Fruit fly (Drosophila melanogaster) whole organism, embryonic: Measurements from ENCODE around the gene CG31883.

ENCODE experiments used
- B-H1 ChIP-seq: fragments of 200-800 bp; sonication (Bioruptor generic); IDR thresholded peaks from 3 replicates; pipeline ENCODE4 v1.3.6; 2022; ENCODE audit warnings: missing biosample characterization, missing genetic modification characterization
- Bgb ChIP-seq: fragments of 200-800 bp; sonication (Bioruptor generic); IDR thresholded peaks from 2 replicates; pipeline ENCODE4 v1.3.6; 2022; ENCODE audit warnings: missing biosample characterization, missing genetic modification characterization; ENCODE audit not compliant: partially characterized antibody
- BtbVII ChIP-seq: fragments of 200-800 bp; sonication (Bioruptor generic); optimal IDR thresholded peaks from 3 replicates; lab custom pipeline; 2017; ENCODE audit warnings: missing biosample characterization, mild to moderate bottlenecking, missing genetic modification characterization
- CG10147 ChIP-seq: fragments of 200-800 bp; sonication (Bioruptor generic); optimal IDR thresholded peaks from 2 replicates; lab custom pipeline; 2019; ENCODE audit warnings: missing biosample characterization, mild to moderate bottlenecking, missing genetic modification characterization, moderate library complexity
- CG10209 ChIP-seq: fragments of 200-800 bp; sonication (Bioruptor generic); optimal IDR thresholded peaks from 3 replicates; lab custom pipeline; 2017; ENCODE audit warnings: missing biosample characterization, mild to moderate bottlenecking, missing genetic modification characterization, missing genetic modification reagents
- CG10267 ChIP-seq: fragments of 200-800 bp; sonication (Bioruptor generic); optimal IDR thresholded peaks from 2 replicates; lab custom pipeline; 2018; ENCODE audit warnings: missing biosample characterization, mild to moderate bottlenecking, missing genetic modification characterization, moderate library complexity
- CG11723 ChIP-seq: fragments of 200-800 bp; sonication (Bioruptor generic); optimal IDR thresholded peaks from 2 replicates; lab custom pipeline; 2017; ENCODE audit warnings: missing biosample characterization, mild to moderate bottlenecking, missing genetic modification characterization
- CG12744 ChIP-seq: fragments of 200-800 bp; sonication (Bioruptor generic); optimal IDR thresholded peaks from 2 replicates; lab custom pipeline; 2016; ENCODE audit warnings: missing biosample characterization, missing genetic modification characterization
- CG14860 ChIP-seq: fragments of 200-800 bp; sonication (Bioruptor generic); IDR thresholded peaks from 3 replicates; pipeline ENCODE4 v1.3.6; 2022; ENCODE audit warnings: missing biosample characterization, missing genetic modification characterization; ENCODE audit not compliant: partially characterized antibody
- CG1529 ChIP-seq: fragments of 200-800 bp; sonication (Bioruptor generic); optimal IDR thresholded peaks from 3 replicates; lab custom pipeline; 2018; ENCODE audit warnings: missing biosample characterization, missing genetic modification characterization
- CG1792 ChIP-seq: fragments of 200-800 bp; sonication (Bioruptor generic); optimal IDR thresholded peaks from 2 replicates; lab custom pipeline; 2016; ENCODE audit warnings: missing biosample characterization, missing genetic modification characterization
- CG1832 ChIP-seq: fragments of 200-800 bp; sonication (Bioruptor generic); optimal IDR thresholded peaks from 2 replicates; lab custom pipeline; 2017; ENCODE audit warnings: missing biosample characterization, mild to moderate bottlenecking, missing genetic modification characterization, inconsistent platforms
- CG18619 ChIP-seq: fragments of 200-800 bp; sonication (Bioruptor generic); optimal IDR thresholded peaks from 3 replicates; lab custom pipeline; 2017; ENCODE audit warnings: missing biosample characterization, mild to moderate bottlenecking, missing genetic modification characterization
- CG31224 ChIP-seq: fragments of 200-800 bp; sonication (Bioruptor generic); IDR thresholded peaks from 2 replicates; pipeline ENCODE4 v1.3.6; 2022; ENCODE audit warnings: missing biosample characterization, missing genetic modification characterization
- CG4854 ChIP-seq: fragments of 200-800 bp; sonication (Bioruptor generic); optimal IDR thresholded peaks from 2 replicates; lab custom pipeline; 2016; ENCODE audit warnings: missing biosample characterization, missing genetic modification characterization, inconsistent platforms
- CG7271 ChIP-seq: fragments of 200-800 bp; sonication (Bioruptor generic); optimal IDR thresholded peaks from 2 replicates; lab custom pipeline; 2018; ENCODE audit warnings: missing biosample characterization, mild to moderate bottlenecking, missing genetic modification characterization, moderate library complexity
- CG7372 ChIP-seq: fragments of 200-800 bp; sonication (Bioruptor generic); IDR thresholded peaks from 2 replicates; pipeline ENCODE4 v1.3.6; 2022; ENCODE audit warnings: missing biosample characterization, missing genetic modification characterization
- CG7556 ChIP-seq: fragments of 200-800 bp; sonication (Bioruptor generic); optimal IDR thresholded peaks from 2 replicates; lab custom pipeline; 2017; ENCODE audit warnings: missing biosample characterization, mild to moderate bottlenecking, missing genetic modification characterization
- CG8359 ChIP-seq: fragments of 200-800 bp; sonication (Bioruptor generic); optimal IDR thresholded peaks from 2 replicates; lab custom pipeline; 2017; ENCODE audit warnings: missing biosample characterization, mild to moderate bottlenecking, missing genetic modification characterization, borderline replicate concordance
- Chrac-16 ChIP-seq: fragments of 200-800 bp; sonication (Bioruptor generic); optimal IDR thresholded peaks from 3 replicates; lab custom pipeline; 2016; ENCODE audit warnings: missing biosample characterization, missing genetic modification characterization
- Dek ChIP-seq: fragments of 200-800 bp; sonication (Bioruptor generic); optimal IDR thresholded peaks from 3 replicates; lab custom pipeline; 2019; ENCODE audit warnings: missing biosample characterization, mild to moderate bottlenecking, missing genetic modification characterization, moderate library complexity
- Dll ChIP-seq: fragments of 200-800 bp; sonication (Bioruptor generic); IDR thresholded peaks from 4 replicates; pipeline ENCODE4 v1.3.6; 2022; ENCODE audit warnings: missing biosample characterization, missing genetic modification characterization; ENCODE audit not compliant: partially characterized antibody
- Dref ChIP-seq: fragments of 200-800 bp; sonication (Bioruptor generic); IDR thresholded peaks from 2 replicates; pipeline ENCODE4 v1.3.6; 2022; ENCODE audit warnings: missing biosample characterization, missing genetic modification characterization
- Fer3 ChIP-seq: fragments of 200-800 bp; sonication (Bioruptor generic); optimal IDR thresholded peaks from 2 replicates; lab custom pipeline; 2018; ENCODE audit warnings: missing biosample characterization, mild to moderate bottlenecking, missing genetic modification characterization, moderate library complexity
- Gsc ChIP-seq: fragments of 200-800 bp; sonication (Bioruptor generic); IDR thresholded peaks from 2 replicates; pipeline ENCODE4 v1.3.6; 2022; ENCODE audit warnings: missing biosample characterization, missing genetic modification characterization
- Hr51 ChIP-seq, 2 experiments: fragments of 200-800 bp; sonication (Bioruptor generic); optimal IDR thresholded peaks; 2 replicates in 1 of 2; 3 replicates in 1 of 2; lab custom pipeline; 2016 to 2018; ENCODE audit warnings: missing biosample characterization in 2 of 2, missing genetic modification characterization in 2 of 2, mild to moderate bottlenecking in 1 of 2, moderate library complexity in 1 of 2
- Lim3 ChIP-seq: fragments of 200-800 bp; sonication (Bioruptor generic); IDR thresholded peaks from 2 replicates; pipeline ENCODE4 v1.3.6; 2022; ENCODE audit warnings: missing biosample characterization, missing genetic modification characterization
- Sox100B ChIP-seq: fragments of 200-800 bp; sonication (Bioruptor generic); optimal IDR thresholded peaks from 3 replicates; lab custom pipeline; 2018; ENCODE audit warnings: missing biosample characterization, mild to moderate bottlenecking, missing genetic modification characterization
- Sry-β ChIP-seq: fragments of 200-800 bp; sonication (Bioruptor generic); optimal IDR thresholded peaks from 2 replicates; lab custom pipeline; 2018; ENCODE audit warnings: missing biosample characterization, mild to moderate bottlenecking, missing genetic modification characterization, moderate library complexity
- Tbp ChIP-seq: fragments of >200 bp; optimal IDR thresholded peaks from 2 replicates; lab custom pipeline; 2018; ENCODE audit warnings: missing biosample characterization, missing genetic modification characterization
- Vsx1 ChIP-seq: fragments of 200-800 bp; sonication (Bioruptor generic); optimal IDR thresholded peaks from 2 replicates; lab custom pipeline; 2017; ENCODE audit warnings: missing biosample characterization, mild to moderate bottlenecking, missing genetic modification characterization, missing genetic modification reagents
- Xbp1 ChIP-seq: fragments of 200-800 bp; sonication (Bioruptor generic); optimal IDR thresholded peaks from 3 replicates; lab custom pipeline; 2016; ENCODE audit warnings: missing biosample characterization, mild to moderate bottlenecking, missing genetic modification characterization
- emc ChIP-seq: fragments of 200-800 bp; sonication (Bioruptor generic); optimal IDR thresholded peaks from 2 replicates; lab custom pipeline; 2016; ENCODE audit warnings: missing biosample characterization, missing genetic modification characterization
- en ChIP-seq: fragments of 200-800 bp; sonication (Bioruptor generic); optimal IDR thresholded peaks from 2 replicates; lab custom pipeline; 2016; ENCODE audit warnings: missing biosample characterization, missing genetic modification characterization
- exex ChIP-seq: fragments of 200-800 bp; sonication (Bioruptor generic); optimal IDR thresholded peaks from 4 replicates; lab custom pipeline; 2018; ENCODE audit warnings: missing biosample characterization, mild to moderate bottlenecking, missing genetic modification characterization, moderate library complexity
- fu2 ChIP-seq: fragments of 200-800 bp; sonication (Bioruptor generic); optimal IDR thresholded peaks from 2 replicates; lab custom pipeline; 2016; ENCODE audit warnings: missing biosample characterization, missing genetic modification characterization
- hb ChIP-seq: fragments of 200-800 bp; sonication (Bioruptor generic); IDR thresholded peaks from 3 replicates; pipeline ENCODE4 v1.3.6; 2022; ENCODE audit warnings: missing biosample characterization, missing genetic modification characterization; ENCODE audit not compliant: partially characterized antibody
- lmd ChIP-seq: fragments of 200-800 bp; sonication (Bioruptor generic); IDR thresholded peaks from 2 replicates; pipeline ENCODE4 v1.3.6; 2022; ENCODE audit warnings: missing biosample characterization, missing genetic modification characterization
- org-1 ChIP-seq: fragments of 200-800 bp; sonication (Bioruptor generic); optimal IDR thresholded peaks from 2 replicates; lab custom pipeline; 2017; ENCODE audit warnings: missing biosample characterization, missing genetic modification characterization
- pnt ChIP-seq: fragments of 200-800 bp; sonication (Bioruptor generic); optimal IDR thresholded peaks from 3 replicates; lab custom pipeline; 2016; ENCODE audit warnings: missing biosample characterization, missing genetic modification characterization
- pum ChIP-seq: fragments of 200-800 bp; sonication (Bioruptor generic); optimal IDR thresholded peaks from 2 replicates; lab custom pipeline; 2016; ENCODE audit warnings: missing biosample characterization, missing genetic modification characterization
- ranshi ChIP-seq: fragments of 200-800 bp; sonication (Bioruptor generic); IDR thresholded peaks from 2 replicates; pipeline ENCODE4 v1.3.6; 2022; ENCODE audit warnings: missing biosample characterization, missing genetic modification characterization
- seq ChIP-seq: fragments of 200-800 bp; sonication (Bioruptor generic); IDR thresholded peaks from 2 replicates; pipeline ENCODE4 v1.3.6; 2022; ENCODE audit warnings: missing biosample characterization, missing genetic modification characterization
- sna ChIP-seq: fragments of 200-800 bp; sonication (Bioruptor generic); IDR thresholded peaks from 2 replicates; pipeline ENCODE4 v1.3.6; 2022; ENCODE audit warnings: missing biosample characterization, missing genetic modification characterization; ENCODE audit not compliant: partially characterized antibody
- tna ChIP-seq: fragments of 200-800 bp; sonication (Bioruptor generic); IDR thresholded peaks from 2 replicates; pipeline ENCODE4 v1.3.6; 2022; ENCODE audit warnings: missing biosample characterization, missing genetic modification characterization; ENCODE audit not compliant: partially characterized antibody
- trem ChIP-seq: fragments of 200-800 bp; optimal IDR thresholded peaks from 3 replicates; lab custom pipeline; 2019; ENCODE audit warnings: missing biosample characterization, mild to moderate bottlenecking, missing genetic modification characterization, moderate library complexity
- twi ChIP-seq: fragments of 200-800 bp; optimal IDR thresholded peaks from 2 replicates; lab custom pipeline; 2019; ENCODE audit warnings: missing biosample characterization, mild to moderate bottlenecking, missing genetic modification characterization, moderate library complexity

CG31883 gene

dm6 chr2L:9569588-9570434, 41.5 kb downstream of the CG31883 start (continued):
- peak; percentile 92 for TF ChIP-seq seq (GFP tag; lab: Robert Waterston, UW)
- TF ChIP-seq Fer3 (tag; lab: Kevin White, UChicago): peak; percentile 96
- no peak; the same call in 1 of the 2 replicates for TF ChIP-seq Bgb (GFP tag; lab: Robert Waterston, UW)
- peak; percentile 97 for TF ChIP-seq org-1 (GFP tag; lab: Kevin White, UChicago)
- TF ChIP-seq CG8359: peak; percentile 91
- 0 out of 4 replicates have a peak, but pooled peaks have one; percentile 45 for TF ChIP-seq Dll
- no peak for TF ChIP-seq Tbp (GFP tag; lab: Kevin White, UChicago)
- TF ChIP-seq tna (GFP tag; lab: Robert Waterston, UW): 0 out of 2 replicates have a peak, but pooled peaks have one; percentile 22
- peak; percentile 93 for TF ChIP-seq lmd (GFP tag; lab: Robert Waterston, UW)
- no peak for TF ChIP-seq CG1832 (GFP tag; lab: Kevin White, UChicago)
- peak; percentile 97 for TF ChIP-seq CG10147
- TF ChIP-seq trem (tag; lab: Kevin White, UChicago): peak; percentile 91
- TF ChIP-seq Chrac-16 (GFP tag; lab: Kevin White, UChicago): peak; percentile 95
- peak; percentile 82 for TF ChIP-seq CG31224 (GFP tag; lab: Robert Waterston, UW)
- peak; percentile 48 for TF ChIP-seq Sry-β (GFP tag; lab: Kevin White, UChicago)
- TF ChIP-seq Gsc: peak; percentile 66
- peak; percentile 86 for TF ChIP-seq ranshi (GFP tag; lab: Robert Waterston, UW)
- TF ChIP-seq exex (tag; lab: Kevin White, UChicago): peak; percentile 84
- peak; percentile 82 for TF ChIP-seq B-H1 (GFP tag; lab: Robert Waterston, UW)
- TF ChIP-seq CG7372 (GFP tag; lab: Robert Waterston, UW): peak; percentile 93
- TF ChIP-seq CG7271 (tag; lab: Kevin White, UChicago): peak; percentile 56
- TF ChIP-seq CG1529: peak; percentile 91
- TF ChIP-seq CG7556: peak; percentile 99
- peak; percentile 98 for TF ChIP-seq Sox100B
- TF ChIP-seq CG10209 (GFP tag; lab: Kevin White, UChicago): peak; percentile 98
- TF ChIP-seq CG1792 (GFP tag; lab: Kevin White, UChicago): peak; percentile 59
- peak; percentile 92 for TF ChIP-seq CG10267 (tag; lab: Kevin White, UChicago)
- TF ChIP-seq CG18619 (GFP tag; lab: Kevin White, UChicago): peak; percentile 97
- peak; percentile 80 for TF ChIP-seq CG12744 (GFP tag; lab: Kevin White, UChicago)
- peak; percentile 49; the same call in 1 of the 3 replicates for TF ChIP-seq hb (GFP tag; lab: Robert Waterston, UW)
- peak; percentile 98 for TF ChIP-seq BtbVII (GFP tag; lab: Kevin White, UChicago)
- peak; percentile 58 for TF ChIP-seq pnt
- TF ChIP-seq emc (GFP tag; lab: Kevin White, UChicago): peak; percentile 32
- peak; percentile 91 to 98 for TF ChIP-seq Hr51 (GFP tag; optimal IDR thresholded peaks at IDR 0.05; lab: Kevin White, UChicago)
- peak; percentile 93 for TF ChIP-seq CG11723 (GFP tag; lab: Kevin White, UChicago)
- peak; percentile 92 for TF ChIP-seq twi (tag; lab: Kevin White, UChicago)
- TF ChIP-seq Lim3 (GFP tag; lab: Robert Waterston, UW): peak; percentile 44; the same call in 1 of the 2 replicates
- peak; percentile 87 for TF ChIP-seq CG4854
- peak; percentile 96 for TF ChIP-seq Xbp1 (GFP tag; lab: Kevin White, UChicago)
- TF ChIP-seq Dref (GFP tag; lab: Robert Waterston, UW): no peak
- peak; percentile 29 for TF ChIP-seq en (GFP tag; lab: Kevin White, UChicago)
- TF ChIP-seq Vsx1 (GFP tag; lab: Kevin White, UChicago): peak; percentile 93
- no peak; the same call in 2 of the 3 replicates for TF ChIP-seq CG14860
- no peak for TF ChIP-seq sna (GFP tag; lab: Robert Waterston, UW)
- TF ChIP-seq Dek (tag; lab: Kevin White, UChicago): peak; percentile 94
- peak; percentile 56 for TF ChIP-seq pum (GFP tag; lab: Kevin White, UChicago)
- peak; percentile 64 for TF ChIP-seq fu2
